Worm (Caenorhabditis elegans): ENCODE measurements around the gene K08D10.13.

DNA sequence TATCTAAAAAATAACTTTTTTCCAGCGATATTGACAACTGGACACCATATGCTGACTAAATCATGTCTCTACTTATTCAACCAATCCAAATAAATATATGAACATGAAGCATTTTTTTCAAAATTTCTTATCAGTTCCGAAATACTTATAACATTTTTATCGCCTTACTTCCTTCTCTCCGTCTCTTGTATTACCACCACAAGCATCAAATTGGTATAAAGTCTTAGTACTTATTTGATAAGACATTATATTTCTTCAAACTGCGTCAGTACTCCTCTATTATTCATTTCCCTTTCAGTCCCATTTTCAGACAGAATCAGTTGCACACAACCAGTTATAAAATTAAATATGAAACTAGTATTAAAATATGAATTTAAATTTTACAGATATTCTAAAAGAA lies 23.5 kb downstream of the K08D10.13 start:
- TF ChIP-seq ceh-82 (tag; optimal IDR thresholded peaks at IDR 0.05), result no peak
- no peak for TF ChIP-seq ztf-11 (tag; optimal IDR thresholded peaks at IDR 0.05)
- no peak for TF ChIP-seq nhr-10 (tag; optimal IDR thresholded peaks at IDR 0.05)
- TF ChIP-seq unc-39 (tag; optimal IDR thresholded peaks at IDR 0.05), result no peak
- no peak for TF ChIP-seq nhr-129 (tag; optimal IDR thresholded peaks at IDR 0.05)
